Worm (Caenorhabditis elegans): ENCODE data around the gene rpl-28.

Gene rpl-28

DNA sequence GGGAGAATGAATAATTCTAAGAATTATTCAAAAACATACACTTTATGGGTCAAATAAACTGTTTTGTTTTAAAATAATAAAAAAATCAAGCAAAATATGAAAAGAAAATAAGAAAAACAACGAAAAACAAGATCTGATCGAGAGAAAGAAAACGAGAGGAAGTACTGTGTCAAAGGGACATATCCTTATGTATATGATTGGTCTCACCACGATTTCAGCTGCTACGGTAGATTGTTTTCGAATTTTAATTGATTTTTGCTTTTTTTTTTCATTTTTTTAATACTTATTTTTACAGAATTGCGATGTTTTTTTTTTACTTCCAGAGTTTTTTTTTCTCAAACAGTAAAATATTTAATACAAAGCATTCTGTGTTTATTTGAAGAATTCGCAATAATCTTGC is 31.1 kb downstream of the rpl-28 start:
- TF ChIP-seq F26F4.8 (GFP tag; conservative IDR thresholded peaks at IDR 0.05) (no peak), zip-11 (GFP tag; IDR thresholded peaks at IDR 0.05) (no peak)

- TF ChIP-seq lin-39 (tag; optimal IDR thresholded peaks at IDR 0.05) (no peak), nhr-237 (tag; optimal IDR thresholded peaks at IDR 0.05) (no peak), tra-1 (GFP tag; IDR thresholded peaks at IDR 0.05) (no peak), lin-38 (GFP tag; IDR thresholded peaks at IDR 0.05) (no peak), zfp-3 (GFP tag; conservative IDR thresholded peaks at IDR 0.05) (no peak), dmd-9 (GFP tag; IDR thresholded peaks at IDR 0.05) (no peak)
Measured at ce11 chrV:12695968-12696367, 31.9 kb downstream of the rpl-28 start, which contains the start of gene K10C8.4. TSS of gene K10C8.4 (plus strand) at chrV:12696268.

- TF ChIP-seq nhr-237 (tag; optimal IDR thresholded peaks at IDR 0.05) (no peak), lin-1 (GFP tag; IDR thresholded peaks at IDR 0.05) (no peak), mxl-2 (GFP tag; conservative IDR thresholded peaks at IDR 0.05) (no peak), daf-19 (GFP tag; conservative IDR thresholded peaks at IDR 0.05) (no peak), madf-9 (GFP tag; conservative IDR thresholded peaks at IDR 0.05) (no peak), unc-130 (GFP tag; optimal IDR thresholded peaks at IDR 0.05) (no peak), T20F7.1 (GFP tag; optimal IDR thresholded peaks at IDR 0.05) (no peak)
Measured at ce11 chrV:12695155-12695554, 32.8 kb downstream of the rpl-28 start, which contains the start of gene parn-1. TSS of gene parn-1 (minus strand) at chrV:12695255.

DNA sequence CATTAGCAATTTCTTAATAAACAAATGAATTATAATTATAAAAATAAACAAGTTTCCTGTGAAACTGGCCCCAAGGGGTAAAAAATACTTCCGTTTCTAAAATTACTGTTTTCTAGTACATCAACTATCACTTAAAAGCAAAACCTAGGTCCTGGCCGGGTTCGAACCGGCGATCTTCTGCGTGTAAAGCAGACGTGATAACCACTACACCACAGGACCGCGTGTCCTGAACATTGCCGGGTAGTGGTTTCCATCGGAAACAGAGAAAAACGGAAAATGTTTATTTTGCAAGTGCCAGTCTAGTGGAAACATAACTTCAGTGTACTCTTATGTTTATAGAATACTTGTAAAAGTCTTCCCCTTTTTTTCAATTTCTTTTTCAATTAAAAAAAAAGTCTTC is 44.7 kb downstream of the rpl-28 start:
- TF ChIP-seq lin-1 (GFP tag; IDR thresholded peaks at IDR 0.05) = no peak
- TF ChIP-seq nhr-76 (tag; optimal IDR thresholded peaks at IDR 0.05) = no peak
- peak in 1 of 2 experiments; percentile 37 for TF ChIP-seq daf-16 (GFP tag; optimal IDR thresholded peaks at IDR 0.05)
- TF ChIP-seq daf-16 (tag; optimal IDR thresholded peaks at IDR 0.05) = no peak
- TF ChIP-seq ceh-20 (GFP tag; IDR thresholded peaks at IDR 0.05) = no peak
- 0 out of 2 replicates have a peak, but pooled peaks have one; percentile 53 for TF ChIP-seq ceh-44 (GFP tag; IDR thresholded peaks at IDR 0.05)
- TF ChIP-seq nhr-11 (tag; optimal IDR thresholded peaks at IDR 0.05) = no peak
- TF ChIP-seq nhr-111 (GFP tag; optimal IDR thresholded peaks at IDR 0.05) = no peak
- no peak for TF ChIP-seq daf-12 (tag; optimal IDR thresholded peaks at IDR 0.05)
- TF ChIP-seq daf-19 (GFP tag; conservative IDR thresholded peaks at IDR 0.05) = no peak
- TF ChIP-seq T20F7.1 (GFP tag; optimal IDR thresholded peaks at IDR 0.05) = no peak
- no peak for TF ChIP-seq vab-7 (GFP tag; IDR thresholded peaks at IDR 0.05)
- no peak for TF ChIP-seq pha-4 (GFP tag; IDR thresholded peaks at IDR 0.05)
- TF ChIP-seq pha-4 (tag; optimal IDR thresholded peaks at IDR 0.05) = no peak
- TF ChIP-seq php-3 (GFP tag; IDR thresholded peaks at IDR 0.05) = no peak
- TF ChIP-seq dmd-8 (GFP tag; IDR thresholded peaks at IDR 0.05) = no peak

DNA sequence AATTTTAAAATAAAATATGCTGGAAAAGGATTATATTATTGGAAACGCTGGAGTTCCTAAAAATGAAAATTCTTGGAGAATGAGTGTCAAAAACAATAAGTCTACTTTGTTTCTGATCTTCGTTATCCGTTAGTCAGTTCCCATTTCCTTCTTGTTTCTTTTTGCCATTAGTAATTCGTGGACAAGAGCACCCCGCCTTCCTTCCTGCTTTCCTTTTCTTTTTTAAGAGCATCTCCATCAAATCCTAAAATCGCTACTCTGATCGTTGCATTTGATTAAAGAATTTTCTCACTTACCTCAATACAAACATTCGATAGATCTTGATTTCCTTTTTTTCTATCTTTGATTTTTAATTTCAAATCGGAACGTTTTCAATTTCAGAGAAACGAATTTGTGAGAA is 48.1 kb downstream of the rpl-28 start, which contains the start of gene frpr-15:
TSS of gene frpr-15 (plus strand) at position 301 of the 400 bp plus-strand sequence.
- TF ChIP-seq aha-1 (tag) (no peak), unc-62 (GFP tag; optimal IDR thresholded peaks at IDR 0.05 in 1 of 2) (peak in 1 of 2 experiments; percentile 33), unc-62 (tag; optimal IDR thresholded peaks at IDR 0.05) (no peak)

DNA sequence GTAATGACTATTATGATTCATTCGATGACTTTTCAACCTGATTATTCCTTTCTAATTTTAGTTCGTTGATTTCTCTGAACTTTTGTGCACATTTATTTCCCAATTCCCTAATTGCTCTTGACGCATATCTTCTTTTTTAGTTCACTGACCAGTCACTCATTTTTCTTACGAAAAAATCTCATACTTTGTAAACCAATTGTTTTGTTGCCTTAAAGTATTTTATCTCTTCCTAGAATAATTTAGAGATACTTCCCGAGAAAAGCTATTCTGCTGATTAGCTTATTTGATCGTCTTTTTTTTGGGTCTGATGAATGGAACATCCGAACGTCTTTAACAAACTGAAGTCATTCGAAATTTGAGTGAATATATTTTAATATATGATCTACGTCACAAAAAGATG is 48.6 kb downstream of the rpl-28 start:
- TF ChIP-seq hif-1 (tag; optimal IDR thresholded peaks at IDR 0.05) (no peak), tag-97 (GFP tag; IDR thresholded peaks at IDR 0.05) (no peak), nhr-111 (GFP tag; optimal IDR thresholded peaks at IDR 0.05) (no peak), lir-3 (tag; optimal IDR thresholded peaks at IDR 0.05) (no peak), saeg-2 (GFP tag; IDR thresholded peaks at IDR 0.05) (no peak), nhr-102 (tag; optimal IDR thresholded peaks at IDR 0.05) (no peak), unc-130 (GFP tag; optimal IDR thresholded peaks at IDR 0.05) (no peak), egl-27 (tag; optimal IDR thresholded peaks at IDR 0.05) (no peak), ceh-28 (tag; optimal IDR thresholded peaks at IDR 0.05) (no peak), hlh-11 (tag; optimal IDR thresholded peaks at IDR 0.05) (no peak), lin-13 (GFP tag; optimal IDR thresholded peaks at IDR 0.05) (no peak), nhr-28 (tag; optimal IDR thresholded peaks at IDR 0.05) (no peak), spr-3 (GFP tag; optimal IDR thresholded peaks at IDR 0.05) (no peak), pqm-1 (tag; optimal IDR thresholded peaks at IDR 0.05) (no peak), daf-19 (GFP tag; conservative IDR thresholded peaks at IDR 0.05) (no peak), zip-2 (tag; optimal IDR thresholded peaks at IDR 0.05) (no peak), skn-1 (tag; optimal IDR thresholded peaks at IDR 0.05) (no peak)
